Fruit fly (Drosophila melanogaster): ENCODE data around the gene eIF4EHP.

DNA sequence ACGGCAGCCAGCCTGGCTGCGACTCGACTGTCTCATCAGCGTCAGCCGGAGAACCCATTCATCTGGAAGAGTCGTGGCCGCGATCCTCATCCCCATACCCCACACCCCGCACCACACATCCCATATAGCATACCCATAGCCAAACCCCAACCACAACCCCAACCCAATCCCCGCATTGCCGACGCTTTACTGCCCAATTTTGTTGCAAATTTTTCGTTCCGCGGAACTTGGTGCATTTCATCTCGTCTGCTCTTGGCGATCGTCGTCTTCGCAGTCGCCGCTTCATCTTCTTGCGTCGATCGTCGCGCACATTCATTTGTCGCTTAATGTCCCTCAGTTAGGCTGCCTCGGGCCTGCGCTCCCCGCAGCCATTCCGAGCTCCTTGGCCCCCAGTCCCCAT is 34.6 kb upstream of the eIF4EHP start:
- no peak for TF ChIP-seq CTCF (optimal IDR thresholded peaks at IDR 0.05)
- TF ChIP-seq CG8478 (optimal IDR thresholded peaks at IDR 0.05): no peak

Data from S2 (cell line).